Worm (Caenorhabditis elegans) whole organism, early embryonic: ENCODE data around the gene H14N18.4.

Experiments used
- F13C5.2 ChIP-seq: sonication (generic microtip); optimal IDR thresholded peaks from 2 replicates; lab custom pipeline; 2017; ENCODE audit warnings: mild to moderate bottlenecking, missing genetic modification characterization, inconsistent platforms, missing compliant biosample characterization
- aly-1 ChIP-seq: sonication (generic microtip); optimal IDR thresholded peaks from 2 replicates; lab custom pipeline; 2016; ENCODE audit warnings: missing genetic modification characterization, missing compliant biosample characterization
- ama-1 ChIP-seq: fragments of 150-350 bp; optimal IDR thresholded peaks from 2 replicates; lab custom pipeline; 2014
- ceh-13 ChIP-seq: fragments of 200-800 bp; sonication (Bioruptor generic); optimal IDR thresholded peaks from 2 replicates; lab custom pipeline; 2018; ENCODE audit warnings: mild to moderate bottlenecking, missing genetic modification characterization, missing compliant biosample characterization
- ceh-36 ChIP-seq: sonication (generic microtip); optimal IDR thresholded peaks from 2 replicates; lab custom pipeline; 2016; ENCODE audit warnings: missing genetic modification characterization, inconsistent platforms, missing compliant biosample characterization
- ets-7 ChIP-seq: sonication (generic microtip); optimal IDR thresholded peaks from 2 replicates; lab custom pipeline; 2016; ENCODE audit warnings: missing genotype, missing genetic modification characterization, missing compliant biosample characterization
- flt-1 ChIP-seq: fragments of 200-800 bp; sonication (Bioruptor generic); IDR thresholded peaks from 2 replicates; pipeline ENCODE4 v1.3.6; 2022; ENCODE audit warnings: missing genetic modification characterization, missing compliant biosample characterization
- hmbx-1 ChIP-seq: sonication (generic microtip); optimal IDR thresholded peaks from 2 replicates; lab custom pipeline; 2016; ENCODE audit warnings: mild to moderate bottlenecking, missing genetic modification characterization, missing compliant biosample characterization
- hnd-1 ChIP-seq: sonication (generic microtip); optimal IDR thresholded peaks from 2 replicates; lab custom pipeline; 2016; ENCODE audit warnings: missing genetic modification characterization, missing compliant biosample characterization

DNA sequence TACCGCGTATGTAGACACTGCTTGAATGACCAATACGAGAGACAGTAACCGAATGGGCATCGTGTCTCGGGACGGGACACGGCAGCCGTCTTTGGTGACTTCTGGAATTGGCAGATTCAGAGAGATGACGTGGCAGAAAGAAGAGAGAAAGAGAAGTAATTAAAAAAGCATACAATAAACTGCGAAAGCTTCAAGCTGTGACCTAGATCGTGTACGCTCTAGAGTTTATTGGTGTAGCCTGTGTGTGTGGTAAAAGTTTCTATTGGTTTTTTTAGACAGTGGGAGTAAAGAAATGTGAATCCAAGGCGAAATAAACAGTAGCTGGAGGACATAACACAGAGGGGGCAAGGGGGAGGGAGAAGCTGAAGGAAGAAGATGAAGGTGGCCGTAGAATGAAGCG, 15.2 kb upstream of the H14N18.4 start, which contains the start of gene T19A5.3:
- no peak for TF ChIP-seq ceh-13 (GFP tag; lab: Kevin White, UChicago)
- no peak for TF ChIP-seq ama-1 (lab: Kevin White, UChicago)
- no peak for TF ChIP-seq aly-1
- no peak for TF ChIP-seq F13C5.2 (tag; lab: Kevin White, UChicago)
- no peak for TF ChIP-seq ets-7 (tag; lab: Kevin White, UChicago)
- no peak for TF ChIP-seq flt-1
- TF ChIP-seq ceh-36 (tag; lab: Kevin White, UChicago): no peak
- TF ChIP-seq hmbx-1 (tag; lab: Kevin White, UChicago): no peak
- no peak for TF ChIP-seq hnd-1
